Fruit fly (Drosophila melanogaster): ENCODE measurements around the gene by.

Gene by

DNA sequence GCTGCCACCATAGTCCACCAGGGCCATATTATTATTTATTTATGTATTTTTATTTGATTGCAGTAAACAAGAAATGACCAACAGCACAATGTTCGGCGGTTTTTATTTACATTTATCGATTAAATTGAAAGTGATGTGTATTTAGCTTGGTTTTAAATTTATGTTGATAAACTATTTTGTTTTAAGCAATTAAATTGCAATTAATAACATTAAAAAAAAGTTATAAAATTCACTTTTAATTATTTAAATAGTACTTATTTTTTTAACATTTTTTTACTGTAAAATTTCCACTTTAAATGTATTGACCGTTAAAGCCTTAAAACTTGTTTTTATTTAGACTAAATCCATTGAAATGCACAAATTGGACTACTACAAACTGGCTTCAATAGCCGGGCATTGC, 37.3 kb upstream of the by start, which contains the start of gene CG16790:
CG16790 (minus strand) TSS at position 101 of the 400 bp plus-strand sequence.
- 0 out of 2 replicates have a peak, but pooled peaks have one; percentile 42 for TF ChIP-seq MBD-R2 (GFP tag; IDR thresholded peaks at IDR 0.05)
- peak; percentile 13; the same call in 1 of the 3 replicates for TF ChIP-seq row (GFP tag; IDR thresholded peaks at IDR 0.05)
- TF ChIP-seq Sry-β (GFP tag; optimal IDR thresholded peaks at IDR 0.05): peak; percentile 54
- no peak for TF ChIP-seq CHES-1-like (GFP tag; optimal IDR thresholded peaks at IDR 0.05)

DNA sequence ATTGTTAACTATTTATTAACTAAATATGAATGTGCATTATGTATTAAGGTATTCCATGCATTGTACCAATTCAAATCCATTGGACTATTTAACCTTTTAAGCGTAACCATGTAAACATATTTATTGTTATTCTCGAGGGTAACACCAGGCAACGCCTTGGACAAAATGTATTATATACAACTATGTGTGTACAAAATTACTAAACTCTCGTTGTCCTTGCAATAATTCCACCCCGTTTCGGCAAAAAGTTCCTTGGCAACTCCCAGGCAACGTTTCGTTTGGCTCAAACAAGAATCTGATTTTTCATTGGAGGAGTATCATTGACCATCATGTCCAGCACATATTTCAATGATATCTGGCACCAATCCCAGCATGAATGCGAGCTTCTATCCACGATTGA, 33.1 kb upstream of the by start, which contains the start of gene CG16789:
CG16789 (plus strand) TSS at position 301 of the 400 bp plus-strand sequence.
- TF ChIP-seq Dbx (GFP tag; IDR thresholded peaks at IDR 0.05) (no peak), slp2 (GFP tag; optimal IDR thresholded peaks at IDR 0.05) (no peak), Camta (GFP tag; optimal IDR thresholded peaks at IDR 0.05) (no peak), fru (optimal IDR thresholded peaks at IDR 0.05) (no peak), CG30020 (tag; optimal IDR thresholded peaks at IDR 0.05) (no peak), Fer3 (tag; optimal IDR thresholded peaks at IDR 0.05) (no peak), CG9727 (GFP tag; optimal IDR thresholded peaks at IDR 0.05) (no peak), klu (GFP tag; IDR thresholded peaks at IDR 0.05) (no peak), dati (GFP tag; IDR thresholded peaks at IDR 0.05) (no peak), CG4707 (GFP tag; optimal IDR thresholded peaks at IDR 0.05) (no peak), CHES-1-like (GFP tag; optimal IDR thresholded peaks at IDR 0.05) (no peak), CG12299 (tag; optimal IDR thresholded peaks at IDR 0.05) (no peak), CG1602 (GFP tag; optimal IDR thresholded peaks at IDR 0.05) (no peak), vnd (GFP tag; IDR thresholded peaks at IDR 0.05; ENCODE audit: partially characterized antibody) (no peak)

DNA sequence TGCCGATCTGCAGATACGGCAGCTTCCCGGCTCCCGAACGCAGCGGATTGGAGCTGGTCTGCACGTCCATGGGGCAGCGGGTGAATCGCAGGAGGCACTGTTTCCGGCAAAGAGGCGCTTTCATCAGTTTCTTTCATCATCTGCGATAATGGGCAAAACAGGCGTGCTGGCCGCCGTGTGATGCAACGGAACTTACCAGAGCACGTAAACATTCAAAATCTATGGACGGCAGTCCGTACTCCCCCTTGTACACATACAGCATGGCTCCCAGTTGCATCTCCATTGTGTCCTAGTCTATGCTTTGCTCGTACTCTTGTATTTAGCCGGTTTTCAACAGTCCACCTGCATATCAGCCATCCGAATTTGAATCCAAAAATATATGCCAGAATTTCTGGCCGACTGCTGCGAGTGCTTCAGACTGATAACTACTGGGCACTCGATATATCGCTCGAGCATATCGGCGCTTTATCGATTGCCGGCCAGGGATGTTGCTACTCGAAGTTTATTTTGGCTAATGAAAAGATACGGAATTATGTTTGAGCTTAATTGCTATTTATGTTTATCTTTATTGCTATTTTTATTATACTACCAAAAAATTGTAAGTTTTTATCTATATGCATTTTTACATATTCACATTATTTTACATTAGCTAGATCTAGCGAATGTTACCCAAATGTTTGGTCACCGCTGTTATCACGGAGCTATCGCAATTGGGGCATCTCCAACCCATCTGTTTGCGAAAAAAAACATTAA, 30.6 kb upstream of the by start, which contains the start of the genes CG9393 and Vps45:
CG9393 (minus strand) TSS at position 434 of the 753 bp plus-strand sequence.
Vps45 (plus strand) TSS at position 685 of the 753 bp plus-strand sequence.
- TF ChIP-seq CG1792 (GFP tag; optimal IDR thresholded peaks at IDR 0.05) (no peak), fru (optimal IDR thresholded peaks at IDR 0.05) (no peak), chm (GFP tag; IDR thresholded peaks at IDR 0.05) (no peak; the same call in 1 of the 2 replicates), Nf-YC (tag; optimal IDR thresholded peaks at IDR 0.05) (peak; percentile 64), insv (GFP tag; optimal IDR thresholded peaks at IDR 0.05) (peak in 1 of 2 experiments; percentile 44), pb (GFP tag; optimal IDR thresholded peaks at IDR 0.05) (no peak), CG9727 (GFP tag; optimal IDR thresholded peaks at IDR 0.05) (peak; percentile 67), CG15011 (GFP tag; optimal IDR thresholded peaks at IDR 0.05) (no peak), CG31388 (GFP tag; optimal IDR thresholded peaks at IDR 0.05) (peak; percentile 13), sima (GFP tag; optimal IDR thresholded peaks at IDR 0.05) (no peak), Doc2 (GFP tag; IDR thresholded peaks at IDR 0.05) (no peak), Sry-δ (GFP tag; optimal IDR thresholded peaks at IDR 0.05) (peak; percentile 90), seq (GFP tag; IDR thresholded peaks at IDR 0.05) (no peak), Lhr (GFP tag; optimal IDR thresholded peaks at IDR 0.05) (no peak), CG2199 (GFP tag; IDR thresholded peaks at IDR 0.05) (no peak), ci (GFP tag; IDR thresholded peaks at IDR 0.05) (no peak), CG1024 (GFP tag; IDR thresholded peaks at IDR 0.05) (no peak), CG7556 (GFP tag; optimal IDR thresholded peaks at IDR 0.05) (peak; percentile 50), Vsx1 (GFP tag; optimal IDR thresholded peaks at IDR 0.05) (no peak), CG6689 (GFP tag; IDR thresholded peaks at IDR 0.05) (0 out of 2 replicates have a peak, but pooled peaks have one; percentile 55), zen (tag; optimal IDR thresholded peaks at IDR 0.05) (peak; percentile 51), lov (optimal IDR thresholded peaks at IDR 0.05) (no peak), lov (GFP tag; IDR thresholded peaks at IDR 0.05) (no peak), org-1 (GFP tag; optimal IDR thresholded peaks at IDR 0.05) (no peak), Hr39 (optimal IDR thresholded peaks at IDR 0.05) (no peak), CG31224 (GFP tag; IDR thresholded peaks at IDR 0.05) (no peak), Awh (GFP tag; IDR thresholded peaks at IDR 0.05) (peak; percentile 6; the same call in 1 of the 2 replicates), CG15479 (GFP tag; optimal IDR thresholded peaks at IDR 0.05) (no peak), CG6272 (GFP tag; IDR thresholded peaks at IDR 0.05) (peak; percentile 70; the same call in 1 of the 2 replicates), fd96Cb (tag; optimal IDR thresholded peaks at IDR 0.05) (no peak), CG1233 (GFP tag; optimal IDR thresholded peaks at IDR 0.05) (peak; percentile 15), ERR (GFP tag; optimal IDR thresholded peaks at IDR 0.05) (no peak), NfI (GFP tag; optimal IDR thresholded peaks at IDR 0.05) (peak; percentile 58)
